Worm (Caenorhabditis elegans) whole organism, L1 larva: ENCODE data around the gene C09G1.2.

ENCODE experiments used
- C16A3.4 ChIP-seq: fragments of 150-350 bp; optimal IDR thresholded peaks from 2 replicates; lab custom pipeline; 2014; ENCODE audit warnings: missing biosample characterization, missing genetic modification characterization
- C34B4.2 ChIP-seq: sonication (generic microtip); optimal IDR thresholded peaks from 2 replicates; lab custom pipeline; 2017; ENCODE audit warnings: mild to moderate bottlenecking, missing genetic modification characterization, missing compliant biosample characterization
- Y116A8C.19 ChIP-seq: sonication (generic microtip); optimal IDR thresholded peaks from 2 replicates; lab custom pipeline; 2016; ENCODE audit warnings: missing compliant biosample characterization, missing genetic modification characterization, borderline replicate concordance
- aha-1 ChIP-seq: fragments of 150-350 bp; optimal IDR thresholded peaks from 2 replicates; lab custom pipeline; 2014; ENCODE audit warnings: missing biosample characterization, missing genetic modification characterization
- alr-1 ChIP-seq: fragments of 200-800 bp; sonication (Bioruptor generic); optimal IDR thresholded peaks from 2 replicates; lab custom pipeline; 2018; ENCODE audit warnings: borderline replicate concordance, mild to moderate bottlenecking, missing genetic modification characterization, missing compliant biosample characterization
- aly-2 ChIP-seq: fragments of 150-350 bp; optimal IDR thresholded peaks from 2 replicates; lab custom pipeline; 2014; ENCODE audit warnings: missing biosample characterization, missing genetic modification characterization
- ama-1 ChIP-seq: fragments of 150-350 bp; optimal IDR thresholded peaks from 2 replicates; lab custom pipeline; 2014
- ceh-8 ChIP-seq: fragments of 200-800 bp; sonication (Bioruptor generic); optimal IDR thresholded peaks from 2 replicates; lab custom pipeline; 2018; ENCODE audit warnings: mild to moderate bottlenecking, missing genetic modification characterization, moderate library complexity, missing compliant biosample characterization
- ceh-82 ChIP-seq, 3 experiments: fragments of 150-350 bp in 1 of 3; sonication (generic microtip) in 2 of 3; optimal IDR thresholded peaks; 2 replicates each; lab custom pipeline; 2014 to 2017; ENCODE audit warnings: missing biosample characterization in 3 of 3, missing genetic modification characterization in 3 of 3
- ceh-88 ChIP-seq: fragments of 200-800 bp; sonication (Bioruptor generic); IDR thresholded peaks from 2 replicates; pipeline ENCODE4 v1.3.6; 2022; ENCODE audit warnings: missing genetic modification characterization, missing compliant biosample characterization
- ces-1 ChIP-seq: fragments of 150-350 bp; optimal IDR thresholded peaks from 2 replicates; lab custom pipeline; 2014; ENCODE audit warnings: missing biosample characterization, missing genetic modification reagents, missing genetic modification characterization
- dpl-1 ChIP-seq, 3 experiments: fragments of 150-350 bp in 2 of 3; sonication (generic microtip) in 1 of 3; optimal IDR thresholded peaks; 2 replicates each; lab custom pipeline; 2014 to 2017; ENCODE audit warnings: missing biosample characterization in 3 of 3, missing genetic modification characterization in 3 of 3, missing genetic modification reagents in 3 of 3
- efl-1 ChIP-seq, 4 experiments: fragments of 150-350 bp; optimal IDR thresholded peaks in 3 of 4; peaks in 1 of 4; 1 replicate in 1 of 4; 2 replicates in 3 of 4; lab custom pipeline; 2014; ENCODE audit warnings: missing biosample characterization in 2 of 4, missing genetic modification characterization in 2 of 4, missing genetic modification reagents in 2 of 4
- efl-3 ChIP-seq: fragments of 200-800 bp; sonication (Bioruptor generic); optimal IDR thresholded peaks from 2 replicates; lab custom pipeline; 2018; ENCODE audit warnings: mild to moderate bottlenecking, missing genetic modification characterization, missing compliant biosample characterization
- elt-2 ChIP-seq: sonication (generic microtip); optimal IDR thresholded peaks from 2 replicates; lab custom pipeline; 2016; ENCODE audit warnings: missing genetic modification characterization, mild to moderate bottlenecking, inconsistent platforms, missing compliant biosample characterization, missing genetic modification reagents
- ets-5 ChIP-seq: fragments of 200-800 bp; sonication (Bioruptor generic); IDR thresholded peaks from 2 replicates; pipeline ENCODE4 v1.3.6; 2022; ENCODE audit warnings: missing genetic modification characterization, missing compliant biosample characterization
- fkh-10 ChIP-seq: sonication (generic microtip); optimal IDR thresholded peaks from 2 replicates; lab custom pipeline; 2017; ENCODE audit warnings: missing biosample characterization, missing genetic modification reagents, missing genetic modification characterization
- fos-1 ChIP-seq: fragments of 150-350 bp; optimal IDR thresholded peaks from 2 replicates; lab custom pipeline; 2014; ENCODE audit warnings: missing biosample characterization, missing genetic modification characterization
- hlh-17 ChIP-seq: fragments of 200-800 bp; sonication (Bioruptor generic); optimal IDR thresholded peaks from 2 replicates; lab custom pipeline; 2018; ENCODE audit warnings: missing genetic modification characterization, mild to moderate bottlenecking, missing compliant biosample characterization, moderate library complexity, borderline replicate concordance
- hlh-4 ChIP-seq: sonication (generic microtip); optimal IDR thresholded peaks from 2 replicates; lab custom pipeline; 2016; ENCODE audit warnings: mild to moderate bottlenecking, missing genetic modification characterization, missing compliant biosample characterization
- jun-1 ChIP-seq: fragments of 150-350 bp; optimal IDR thresholded peaks from 2 replicates; lab custom pipeline; 2014; ENCODE audit warnings: missing biosample characterization, missing genetic modification reagents, missing genetic modification characterization
- lin-14 ChIP-seq: fragments of 200-800 bp; sonication (Bioruptor generic); optimal IDR thresholded peaks from 2 replicates; lab custom pipeline; 2018; ENCODE audit warnings: mild to moderate bottlenecking, missing genetic modification characterization, moderate library complexity, missing compliant biosample characterization
- lin-15B ChIP-seq: fragments of 150-350 bp; sonication (generic microtip); optimal IDR thresholded peaks from 3 replicates; lab custom pipeline; 2014; ENCODE audit warnings: missing biosample characterization, missing genetic modification characterization
- lin-35 ChIP-seq, 2 experiments: fragments of 150-350 bp; optimal IDR thresholded peaks; 2 replicates each; lab custom pipeline; 2014; ENCODE audit warnings: missing biosample characterization in 2 of 2, missing genetic modification characterization in 2 of 2, missing genetic modification reagents in 2 of 2
- mab-9 ChIP-seq: fragments of 200-800 bp; sonication (Bioruptor generic); IDR thresholded peaks from 2 replicates; pipeline ENCODE4 v1.3.6; 2022; ENCODE audit warnings: missing genetic modification reagents, missing genetic modification characterization, missing compliant biosample characterization
- mdl-1 ChIP-seq, 2 experiments: fragments of 150-350 bp; optimal IDR thresholded peaks; 2 replicates each; lab custom pipeline; 2014 to 2017; ENCODE audit warnings: missing biosample characterization in 2 of 2, missing genetic modification characterization in 2 of 2, inconsistent platforms in 1 of 2
- mef-2 ChIP-seq: fragments of 150-350 bp; optimal IDR thresholded peaks from 2 replicates; lab custom pipeline; 2014; ENCODE audit warnings: missing biosample characterization, missing genetic modification characterization
- mep-1 ChIP-seq: fragments of 150-350 bp; optimal IDR thresholded peaks from 2 replicates; lab custom pipeline; 2014; ENCODE audit warnings: missing biosample characterization, missing genetic modification characterization
- nhr-11 ChIP-seq: fragments of 150-350 bp; optimal IDR thresholded peaks from 2 replicates; lab custom pipeline; 2014; ENCODE audit warnings: missing biosample characterization, missing genetic modification characterization
- nhr-19 ChIP-seq: fragments of 200-800 bp; sonication (Bioruptor generic); conservative IDR thresholded peaks from 2 replicates; pipeline ENCODE4 v1.3.6; 2022; ENCODE audit warnings: missing genetic modification characterization, missing compliant biosample characterization
- nhr-28 ChIP-seq: fragments of 150-350 bp; optimal IDR thresholded peaks from 2 replicates; lab custom pipeline; 2014; ENCODE audit warnings: missing biosample characterization, missing genetic modification characterization
- nhr-76 ChIP-seq: sonication (generic microtip); optimal IDR thresholded peaks from 2 replicates; lab custom pipeline; 2017; ENCODE audit warnings: missing biosample characterization, missing genetic modification characterization
- nhr-77 ChIP-seq: fragments of 150-350 bp; optimal IDR thresholded peaks from 2 replicates; lab custom pipeline; 2014; ENCODE audit warnings: missing biosample characterization, missing genetic modification characterization
- nhr-90 ChIP-seq: sonication (generic microtip); optimal IDR thresholded peaks from 2 replicates; lab custom pipeline; 2016; ENCODE audit warnings: mild to moderate bottlenecking, missing genetic modification characterization, missing compliant biosample characterization; ENCODE audit not compliant: poor library complexity
- pag-3 ChIP-seq: sonication (generic microtip); optimal IDR thresholded peaks from 2 replicates; lab custom pipeline; 2017; ENCODE audit warnings: missing genetic modification characterization, mild to moderate bottlenecking, missing compliant biosample characterization, antibody characterized with exemption, borderline replicate concordance; ENCODE audit not compliant: insufficient read depth
- pax-3 ChIP-seq: fragments of 200-800 bp; sonication (Bioruptor generic); optimal IDR thresholded peaks from 2 replicates; lab custom pipeline; 2018; ENCODE audit warnings: mild to moderate bottlenecking, missing genetic modification characterization, moderate library complexity, missing compliant biosample characterization
- snpc-4 ChIP-seq: fragments of 150-350 bp; optimal IDR thresholded peaks from 2 replicates; lab custom pipeline; 2014; ENCODE audit warnings: missing biosample characterization, missing genetic modification characterization
- snu-23 ChIP-seq: sonication (generic microtip); optimal IDR thresholded peaks from 2 replicates; lab custom pipeline; 2016; ENCODE audit warnings: missing genetic modification characterization, missing compliant biosample characterization
- sox-4 ChIP-seq: sonication (generic microtip); optimal IDR thresholded peaks from 2 replicates; lab custom pipeline; 2016; ENCODE audit warnings: missing genetic modification characterization, missing compliant biosample characterization
- sptf-1 ChIP-seq: fragments of 150-350 bp; optimal IDR thresholded peaks from 2 replicates; lab custom pipeline; 2014; ENCODE audit warnings: missing biosample characterization, missing genetic modification characterization
- sup-37 ChIP-seq: fragments of 200-800 bp; sonication (Bioruptor generic); optimal IDR thresholded peaks from 2 replicates; lab custom pipeline; 2018; ENCODE audit warnings: mild to moderate bottlenecking, missing genetic modification characterization, missing compliant biosample characterization
- unc-130 ChIP-seq: fragments of 150-350 bp; optimal IDR thresholded peaks from 2 replicates; lab custom pipeline; 2017; ENCODE audit warnings: missing biosample characterization, missing genetic modification characterization, inconsistent platforms
- unc-86 ChIP-seq: sonication (generic microtip); optimal IDR thresholded peaks from 2 replicates; lab custom pipeline; 2016; ENCODE audit warnings: missing genetic modification characterization, missing compliant biosample characterization
- vab-15 ChIP-seq: sonication (generic microtip); optimal IDR thresholded peaks from 2 replicates; lab custom pipeline; 2017; ENCODE audit warnings: missing genotype, mild to moderate bottlenecking, missing genetic modification characterization, missing compliant biosample characterization
- ztf-4 ChIP-seq: fragments of 150-350 bp; optimal IDR thresholded peaks from 2 replicates; lab custom pipeline; 2014; ENCODE audit warnings: missing biosample characterization, missing genetic modification characterization

C09G1.2 gene

DNA sequence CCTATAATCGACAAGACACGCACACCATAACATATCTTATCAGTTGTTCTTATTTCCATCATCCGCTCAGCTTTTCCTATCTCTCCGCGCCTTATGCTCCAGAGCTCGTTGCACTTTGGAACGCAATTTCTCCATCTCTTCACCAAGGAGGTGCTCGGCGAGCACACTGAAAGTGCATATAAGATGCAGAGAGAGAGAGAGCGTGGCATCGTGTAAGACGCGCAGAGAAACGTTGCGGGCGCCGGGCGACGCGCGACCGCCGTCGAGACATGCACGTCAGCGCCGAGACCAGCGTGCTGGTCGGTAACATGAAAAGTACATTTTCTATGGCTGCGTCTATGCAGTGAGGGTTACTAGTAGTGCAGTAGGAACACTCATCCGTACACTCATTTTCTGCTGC, 42.0 kb upstream of the C09G1.2 start (continued):
- no peak for TF ChIP-seq aha-1 (tag; lab: Kevin White, UChicago)
- peak; percentile 71 for TF ChIP-seq snu-23
- no peak for TF ChIP-seq sup-37 (GFP tag; lab: Kevin White, UChicago)
- no peak for TF ChIP-seq pag-3 (tag; lab: Kevin White, UChicago)
- TF ChIP-seq ceh-8 (GFP tag; lab: Kevin White, UChicago), result peak; percentile 13
- peak; percentile 20 for TF ChIP-seq unc-86 (tag; lab: Kevin White, UChicago)
- peak; percentile 32 to 37 for TF ChIP-seq lin-35 (GFP tag; optimal IDR thresholded peaks at IDR 0.05; lab: Kevin White, UChicago)
- peak; percentile 92 for TF ChIP-seq lin-14 (GFP tag; lab: Kevin White, UChicago)
- peak; percentile 41 for TF ChIP-seq nhr-19 (GFP tag; lab: Robert Waterston, UW)
- no peak for TF ChIP-seq sptf-1 (tag; lab: Kevin White, UChicago)
- no peak for TF ChIP-seq nhr-28 (tag; lab: Kevin White, UChicago)
- peak in 1 of 2 experiments; percentile 49 for TF ChIP-seq mdl-1 (tag; optimal IDR thresholded peaks at IDR 0.05; lab: Kevin White, UChicago)
- TF ChIP-seq Y116A8C.19 (tag; lab: Kevin White, UChicago), result no peak
- TF ChIP-seq C16A3.4 (tag; lab: Kevin White, UChicago), result peak; percentile 3
- peak; percentile 73 for TF ChIP-seq elt-2
- TF ChIP-seq mef-2, result no peak
- TF ChIP-seq hlh-4, result no peak
- no peak for TF ChIP-seq aly-2 (tag; lab: Kevin White, UChicago)
- no peak for TF ChIP-seq hlh-17 (GFP tag; lab: Kevin White, UChicago)
- no peak for TF ChIP-seq nhr-76 (tag; lab: Kevin White, UChicago)
- no peak for TF ChIP-seq C34B4.2
- peak; percentile 79 for TF ChIP-seq fkh-10 (GFP tag; lab: Kevin White, UChicago)
- TF ChIP-seq jun-1 (tag; lab: Kevin White, UChicago), result peak; percentile 67
- TF ChIP-seq mab-9, result no peak
- no peak for TF ChIP-seq lin-15B (tag; lab: Kevin White, UChicago)
- peak; percentile 45 for TF ChIP-seq mep-1
- TF ChIP-seq alr-1 (tag; lab: Kevin White, UChicago), result no peak
- no peak for TF ChIP-seq ets-5 (GFP tag; lab: Robert Waterston, UW)
- no peak for TF ChIP-seq fos-1 (tag; lab: Kevin White, UChicago)
- peak; percentile 65 for TF ChIP-seq nhr-77 (tag; lab: Kevin White, UChicago)
- no peak for TF ChIP-seq ceh-88
- TF ChIP-seq snpc-4, result peak; percentile 64
- peak; percentile 28 to 83 (median 44) for TF ChIP-seq ceh-82 (tag; optimal IDR thresholded peaks at IDR 0.05; lab: Kevin White, UChicago)
- TF ChIP-seq nhr-11 (tag; lab: Kevin White, UChicago), result no peak
- peak; percentile 43 for TF ChIP-seq nhr-90 (tag; lab: Kevin White, UChicago)
- no peak for TF ChIP-seq vab-15 (tag; lab: Kevin White, UChicago)
- TF ChIP-seq ztf-4 (tag; lab: Kevin White, UChicago), result no peak
- TF ChIP-seq unc-130 (tag; lab: Kevin White, UChicago), result no peak
- TF ChIP-seq efl-1 (optimal IDR thresholded peaks at IDR 0.05; lab: Kevin White, UChicago), result peak; percentile 10 to 12
- no peak for TF ChIP-seq efl-1 (GFP tag; optimal IDR thresholded peaks at IDR 0.05 in 1 of 2; lab: Kevin White, UChicago)
- TF ChIP-seq pax-3, result no peak
- no peak for TF ChIP-seq ces-1 (GFP tag; lab: Kevin White, UChicago)
- no peak for TF ChIP-seq sox-4 (tag; lab: Kevin White, UChicago)
- no peak for TF ChIP-seq ama-1
- TF ChIP-seq dpl-1 (GFP tag; optimal IDR thresholded peaks at IDR 0.05; lab: Kevin White, UChicago), result peak in 1 of 3 experiments; percentile 9
- no peak for TF ChIP-seq efl-3 (GFP tag; lab: Kevin White, UChicago)
